Worm (Caenorhabditis elegans) whole organism, mixed stage, embryonic: ENCODE measurements around the gene prp-21.
A peak's percentile ranks its signal among the peaks of the same experiment; 100 is the strongest.

Source experiments
- M03D4.4 ChIP-seq: sonication (generic microtip); optimal IDR thresholded peaks from 2 replicates; lab custom pipeline; 2017; ENCODE audit warnings: mild to moderate bottlenecking, missing genetic modification characterization, missing compliant biosample characterization
- bed-3 ChIP-seq: fragments of 200-800 bp; sonication (Bioruptor generic); optimal IDR thresholded peaks from 3 replicates; lab custom pipeline; 2018; ENCODE audit warnings: mild to moderate bottlenecking, missing genetic modification characterization, moderate library complexity, missing compliant biosample characterization
- blmp-1 ChIP-seq: fragments of 150-350 bp; optimal IDR thresholded peaks from 2 replicates; lab custom pipeline; 2014; ENCODE audit warnings: missing biosample characterization, missing genetic modification characterization
- ceh-39 ChIP-seq: fragments of 150-350 bp; optimal IDR thresholded peaks from 2 replicates; lab custom pipeline; 2014; ENCODE audit warnings: missing biosample characterization, missing genetic modification characterization
- ceh-43 ChIP-seq: fragments of 200-800 bp; sonication (Bioruptor generic); optimal IDR thresholded peaks from 2 replicates; lab custom pipeline; 2018; ENCODE audit warnings: mild to moderate bottlenecking, missing genetic modification characterization, moderate library complexity, missing compliant biosample characterization
- ceh-83 ChIP-seq: fragments of 200-800 bp; sonication (Bioruptor generic); optimal IDR thresholded peaks from 2 replicates; lab custom pipeline; 2018; ENCODE audit warnings: mild to moderate bottlenecking, missing genetic modification characterization, missing compliant biosample characterization
- ces-1 ChIP-seq: fragments of 150-350 bp; optimal IDR thresholded peaks from 2 replicates; lab custom pipeline; 2014; ENCODE audit warnings: missing biosample characterization, missing genetic modification reagents, missing genetic modification characterization
- cnd-1 ChIP-seq: fragments of 200-800 bp; sonication (Bioruptor generic); optimal IDR thresholded peaks from 2 replicates; lab custom pipeline; 2018; ENCODE audit warnings: mild to moderate bottlenecking, missing genetic modification characterization, missing compliant biosample characterization
- drap-1 ChIP-seq: fragments of 200-800 bp; sonication (Bioruptor generic); optimal IDR thresholded peaks from 3 replicates; lab custom pipeline; 2018; ENCODE audit warnings: mild to moderate bottlenecking, missing genetic modification characterization, missing compliant biosample characterization
- elt-1 ChIP-seq: sonication (generic microtip); optimal IDR thresholded peaks from 2 replicates; lab custom pipeline; 2017; ENCODE audit warnings: missing genetic modification characterization, mild to moderate bottlenecking, missing compliant biosample characterization, antibody characterized with exemption, moderate library complexity, borderline replicate concordance; ENCODE audit not compliant: insufficient read depth
- elt-3 ChIP-seq: fragments of 150-350 bp; optimal IDR thresholded peaks from 2 replicates; lab custom pipeline; 2014; ENCODE audit warnings: missing biosample characterization, missing genetic modification characterization
- flh-1 ChIP-seq: fragments of 200-800 bp; sonication (Bioruptor generic); optimal IDR thresholded peaks from 2 replicates; lab custom pipeline; 2018; ENCODE audit warnings: mild to moderate bottlenecking, missing genetic modification characterization, moderate library complexity, missing compliant biosample characterization
- ham-2 ChIP-seq: fragments of 200-800 bp; sonication (Bioruptor generic); optimal IDR thresholded peaks from 2 replicates; lab custom pipeline; 2018; ENCODE audit warnings: mild to moderate bottlenecking, missing genetic modification characterization, missing compliant biosample characterization
- lin-13 ChIP-seq: fragments of 150-350 bp; optimal IDR thresholded peaks from 2 replicates; lab custom pipeline; 2014; ENCODE audit warnings: missing biosample characterization, missing genetic modification characterization
- lin-32 ChIP-seq: fragments of 200-800 bp; sonication (Bioruptor generic); optimal IDR thresholded peaks from 2 replicates; lab custom pipeline; 2018; ENCODE audit warnings: mild to moderate bottlenecking, missing genetic modification characterization, missing compliant biosample characterization
- lsy-2 ChIP-seq: fragments of 150-350 bp; optimal IDR thresholded peaks from 2 replicates; lab custom pipeline; 2014; ENCODE audit warnings: missing biosample characterization, missing genetic modification characterization
- mab-5 ChIP-seq: fragments of 150-350 bp; optimal IDR thresholded peaks from 2 replicates; lab custom pipeline; 2014; ENCODE audit warnings: missing biosample characterization, missing genetic modification characterization
- mep-1 ChIP-seq: fragments of 150-350 bp; optimal IDR thresholded peaks from 2 replicates; lab custom pipeline; 2017; ENCODE audit warnings: missing biosample characterization, missing genetic modification reagents, missing genetic modification characterization, inconsistent platforms
- mls-2 ChIP-seq: sonication (generic microtip); optimal IDR thresholded peaks from 2 replicates; lab custom pipeline; 2016; ENCODE audit warnings: mild to moderate bottlenecking, missing genetic modification characterization, moderate library complexity, missing compliant biosample characterization
- nhr-12 ChIP-seq: fragments of 150-350 bp; optimal IDR thresholded peaks from 2 replicates; lab custom pipeline; 2014; ENCODE audit warnings: missing biosample characterization, missing genetic modification characterization
- nhr-2 ChIP-seq: fragments of 150-350 bp; optimal IDR thresholded peaks from 2 replicates; lab custom pipeline; 2014; ENCODE audit warnings: missing biosample characterization, missing genetic modification characterization
- nhr-237 ChIP-seq: fragments of 150-350 bp; optimal IDR thresholded peaks from 2 replicates; lab custom pipeline; 2014; ENCODE audit warnings: missing biosample characterization, missing genetic modification characterization
- nhr-28 ChIP-seq: fragments of 150-350 bp; optimal IDR thresholded peaks from 2 replicates; lab custom pipeline; 2014; ENCODE audit warnings: missing biosample characterization, missing genetic modification characterization
- pha-4 ChIP-seq: fragments of 150-350 bp; optimal IDR thresholded peaks from 2 replicates; lab custom pipeline; 2018; ENCODE audit warnings: missing biosample characterization, missing genetic modification reagents, missing genetic modification characterization
- sem-2 ChIP-seq: fragments of 200-800 bp; sonication (Bioruptor generic); optimal IDR thresholded peaks from 2 replicates; lab custom pipeline; 2018; ENCODE audit warnings: mild to moderate bottlenecking, missing genetic modification characterization, missing compliant biosample characterization
- snpc-4 ChIP-seq: fragments of 150-350 bp; optimal IDR thresholded peaks from 2 replicates; lab custom pipeline; 2014; ENCODE audit warnings: missing biosample characterization, missing genetic modification characterization
- sptf-1 ChIP-seq: sonication (generic microtip); optimal IDR thresholded peaks from 2 replicates; lab custom pipeline; 2017; ENCODE audit warnings: mild to moderate bottlenecking, missing genetic modification characterization, moderate library complexity, missing compliant biosample characterization
- tbx-8 ChIP-seq: fragments of 200-800 bp; sonication (Bioruptor generic); optimal IDR thresholded peaks from 2 replicates; lab custom pipeline; 2018; ENCODE audit warnings: mild to moderate bottlenecking, missing genetic modification characterization, moderate library complexity, missing compliant biosample characterization
- unc-120 ChIP-seq: sonication (generic microtip); optimal IDR thresholded peaks from 2 replicates; lab custom pipeline; 2017; ENCODE audit warnings: missing genetic modification characterization, missing compliant biosample characterization; ENCODE audit not compliant: poor library complexity, severe bottlenecking
- unc-39 ChIP-seq: fragments of 150-350 bp; optimal IDR thresholded peaks from 2 replicates; lab custom pipeline; 2014; ENCODE audit warnings: missing biosample characterization, missing genetic modification characterization
- unc-62 ChIP-seq: fragments of 150-350 bp; optimal IDR thresholded peaks from 2 replicates; lab custom pipeline; 2014; ENCODE audit warnings: missing biosample characterization, missing genetic modification reagents, missing genetic modification characterization
- zip-8 ChIP-seq: fragments of 150-350 bp; optimal IDR thresholded peaks from 2 replicates; lab custom pipeline; 2014; ENCODE audit warnings: missing biosample characterization, missing genetic modification characterization
- ztf-11 ChIP-seq: fragments of 150-350 bp; optimal IDR thresholded peaks from 2 replicates; lab custom pipeline; 2014; ENCODE audit warnings: missing biosample characterization, missing genetic modification characterization

Gene prp-21

DNA sequence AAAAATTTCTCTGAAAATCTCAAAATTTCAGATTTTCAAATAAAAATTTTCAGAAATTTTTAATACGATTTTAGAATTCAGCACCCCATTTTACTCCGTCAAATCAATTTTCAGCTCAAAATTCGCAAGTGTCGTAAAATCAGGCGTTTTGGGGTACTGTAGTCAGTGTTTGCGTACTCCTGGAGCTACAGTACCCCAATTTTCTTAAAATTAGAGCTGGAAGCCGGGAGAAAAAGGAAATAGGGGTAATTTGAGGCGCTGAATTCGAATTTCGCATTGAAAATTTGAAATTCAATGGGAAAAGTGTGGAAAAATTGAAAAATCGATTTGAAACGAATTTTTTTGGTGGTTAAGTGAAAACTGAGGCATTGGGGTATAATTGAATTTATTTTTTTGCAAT is 23.4 kb upstream of the prp-21 start:
- TF ChIP-seq M03D4.4 (tag; lab: Kevin White, UChicago) (no peak), lsy-2 (tag; lab: Kevin White, UChicago) (peak; percentile 76)

DNA sequence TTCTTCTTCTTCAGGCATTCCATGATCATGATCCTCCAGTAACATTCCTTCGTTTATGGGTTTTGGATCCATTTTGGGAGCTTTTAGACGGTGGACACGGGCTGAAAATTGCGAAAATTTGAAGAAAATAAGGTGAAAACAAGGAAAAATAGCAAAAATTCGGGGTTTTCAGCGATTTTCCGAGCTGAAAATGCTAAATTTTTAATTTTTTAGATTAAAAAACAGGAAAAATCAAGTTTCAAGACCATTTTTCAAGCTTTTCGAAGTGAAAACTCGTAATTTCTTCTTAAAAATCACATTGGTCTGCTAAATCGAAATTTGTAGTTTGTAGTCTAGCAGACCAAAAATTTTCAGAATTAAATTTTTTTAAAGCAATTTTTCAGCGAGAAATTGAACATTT is 17.4 kb upstream of the prp-21 start, which contains the start of gene nfyb-1:
TSS of gene nfyb-1 (minus strand) at position 101 of the 400 bp plus-strand sequence.
- no peak for TF ChIP-seq drap-1
- no peak for TF ChIP-seq lin-32 (GFP tag; lab: Kevin White, UChicago)
- TF ChIP-seq unc-62, result no peak

DNA sequence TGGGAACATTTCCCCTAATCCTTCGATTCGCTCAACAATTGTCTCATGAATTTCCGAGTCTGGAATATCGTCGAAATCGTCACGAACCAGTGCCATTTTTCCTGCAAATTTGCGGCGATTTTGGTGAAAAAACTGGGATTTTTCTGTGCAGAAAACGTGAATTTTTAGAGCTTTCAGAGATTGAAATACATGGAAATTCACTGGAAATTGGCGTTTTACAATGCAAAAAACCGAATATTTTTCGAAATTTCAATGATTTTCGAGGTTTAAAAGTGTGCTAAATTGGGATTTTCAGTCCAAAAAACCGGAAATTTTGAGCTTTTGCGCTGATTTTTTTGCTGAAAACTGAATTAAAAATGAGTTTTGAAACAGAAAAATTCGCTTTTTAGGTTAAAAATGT is 14.3 kb upstream of the prp-21 start, which contains the start of gene tomm-22:
TSS of gene tomm-22 (minus strand) at position 101 of the 400 bp plus-strand sequence.
- TF ChIP-seq zip-8 (tag; lab: Kevin White, UChicago), result no peak
- no peak for TF ChIP-seq elt-1 (tag; lab: Kevin White, UChicago)
- no peak for TF ChIP-seq ceh-83 (GFP tag; lab: Kevin White, UChicago)
- no peak for TF ChIP-seq drap-1
- no peak for TF ChIP-seq sem-2 (GFP tag; lab: Kevin White, UChicago)
- no peak for TF ChIP-seq ham-2 (GFP tag; lab: Kevin White, UChicago)
- TF ChIP-seq bed-3, result no peak
- TF ChIP-seq, all 35 proteins: peak for 0

DNA sequence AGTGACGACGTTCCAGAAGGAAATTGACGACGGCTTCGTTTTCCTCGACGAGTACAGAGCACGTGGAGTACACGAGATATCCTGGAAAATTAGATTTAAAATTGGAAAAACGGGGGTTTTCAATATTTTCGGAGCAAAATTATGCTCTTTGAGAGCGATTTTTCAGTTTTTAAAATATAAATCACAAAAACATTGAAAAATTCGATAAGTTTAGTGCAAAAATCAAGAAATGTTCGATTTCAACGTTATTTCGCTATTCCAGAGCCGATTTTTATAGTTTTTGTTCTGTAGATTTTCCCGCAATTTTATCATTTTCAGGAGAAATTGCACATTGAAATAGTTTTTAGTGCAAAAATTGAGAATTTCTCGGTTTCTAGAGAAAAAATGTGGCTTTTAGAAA is 11.5 kb upstream of the prp-21 start, which contains the start of gene W07E6.5:
TSS of gene W07E6.5 (plus strand) at position 301 of the 400 bp plus-strand sequence.
- TF ChIP-seq tbx-8 (no peak), M03D4.4 (tag; lab: Kevin White, UChicago) (no peak), ceh-39 (tag; lab: Kevin White, UChicago) (no peak), ces-1 (GFP tag; lab: Kevin White, UChicago) (no peak), elt-3 (tag; lab: Kevin White, UChicago) (no peak), blmp-1 (tag; lab: Kevin White, UChicago) (no peak), pha-4 (tag; lab: Kevin White, UChicago) (no peak), unc-120 (no peak), lsy-2 (tag; lab: Kevin White, UChicago) (no peak), snpc-4 (tag; lab: Kevin White, UChicago) (no peak)

- no peak for TF ChIP-seq unc-39
- TF ChIP-seq ceh-83 (GFP tag; lab: Kevin White, UChicago), result no peak
- TF ChIP-seq M03D4.4 (tag; lab: Kevin White, UChicago), result no peak
- TF ChIP-seq ztf-11 (tag; lab: Kevin White, UChicago), result no peak
- TF ChIP-seq ceh-39 (tag; lab: Kevin White, UChicago), result no peak
- no peak for TF ChIP-seq unc-62
- no peak for TF ChIP-seq lin-13 (tag; lab: Kevin White, UChicago)
- no peak for TF ChIP-seq ces-1 (GFP tag; lab: Kevin White, UChicago)
- no peak for TF ChIP-seq elt-3 (tag; lab: Kevin White, UChicago)
- no peak for TF ChIP-seq sem-2 (GFP tag; lab: Kevin White, UChicago)
Observed at ce11 chrII:475312-475711, 9.4 kb upstream of the prp-21 start.

DNA sequence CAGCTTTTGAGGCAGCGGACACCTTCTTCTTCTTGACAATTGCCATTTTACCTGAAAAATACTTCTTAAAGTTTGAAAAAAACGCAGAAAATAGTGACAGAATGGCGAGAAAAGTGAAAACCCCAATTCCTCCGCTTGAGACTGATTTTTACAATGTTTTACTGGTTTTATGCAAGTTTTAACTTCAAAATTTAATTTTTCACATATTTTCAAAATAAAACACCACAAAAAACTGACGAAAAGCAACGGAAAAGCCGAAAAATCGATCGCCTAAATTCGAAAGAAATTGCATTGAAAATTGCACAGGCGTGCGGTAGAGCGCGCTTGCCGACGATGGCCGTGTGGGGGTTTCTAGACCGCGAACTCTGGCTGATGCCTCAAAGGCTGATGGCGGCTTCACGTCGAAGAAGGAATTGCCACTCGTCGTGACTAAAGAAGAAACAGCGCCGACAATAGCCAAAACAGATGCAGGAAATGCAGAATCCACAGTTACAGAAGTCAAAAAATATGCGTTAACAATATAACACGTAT is 8.7 kb upstream of the prp-21 start, which contains the start of gene nsun-1:
TSS of gene nsun-1 (minus strand) at position 51 of the 531 bp plus-strand sequence.
- TF ChIP-seq nhr-28 (no peak), nhr-12 (tag; lab: Kevin White, UChicago) (no peak), lin-32 (GFP tag; lab: Kevin White, UChicago) (no peak), elt-1 (tag; lab: Kevin White, UChicago) (no peak), lsy-2 (tag; lab: Kevin White, UChicago) (peak; percentile 50), unc-39 (no peak), flh-1 (GFP tag; lab: Kevin White, UChicago) (no peak), mls-2 (tag; lab: Kevin White, UChicago) (peak; percentile 43), ztf-11 (tag; lab: Kevin White, UChicago) (peak; percentile 7), ceh-43 (no peak), sem-2 (GFP tag; lab: Kevin White, UChicago) (no peak), bed-3 (no peak), nhr-237 (tag; lab: Kevin White, UChicago) (no peak), ceh-83 (GFP tag; lab: Kevin White, UChicago) (no peak), mab-5 (tag; lab: Kevin White, UChicago) (no peak), ham-2 (GFP tag; lab: Kevin White, UChicago) (no peak), sptf-1 (tag; lab: Kevin White, UChicago) (peak; percentile 67), blmp-1 (tag; lab: Kevin White, UChicago) (no peak), tbx-8 (no peak), nhr-2 (tag; lab: Kevin White, UChicago) (no peak), ces-1 (GFP tag; lab: Kevin White, UChicago) (peak; percentile 74), pha-4 (tag; lab: Kevin White, UChicago) (peak; percentile 9), unc-120 (peak; percentile 41), mep-1 (peak; percentile 41), snpc-4 (tag; lab: Kevin White, UChicago) (no peak), lin-13 (tag; lab: Kevin White, UChicago) (no peak), cnd-1 (tag; lab: Kevin White, UChicago) (no peak), drap-1 (no peak), zip-8 (tag; lab: Kevin White, UChicago) (no peak)
